Worm (Caenorhabditis elegans) whole organism, L3 larva: ENCODE measurements around the gene ugt-6.

Experiments used
- R02D3.7 ChIP-seq: fragments of 150-350 bp; optimal IDR thresholded peaks from 2 replicates; lab custom pipeline; 2014; ENCODE audit warnings: missing biosample characterization, missing genetic modification characterization
- elt-1 ChIP-seq: fragments of 150-350 bp; optimal IDR thresholded peaks from 2 replicates; lab custom pipeline; 2014; ENCODE audit warnings: missing biosample characterization, missing genetic modification characterization
- nhr-237 ChIP-seq: fragments of 150-350 bp; optimal IDR thresholded peaks from 2 replicates; lab custom pipeline; 2014; ENCODE audit warnings: missing biosample characterization, missing genetic modification characterization
- unc-62 ChIP-seq: fragments of 150-350 bp; sonication (generic microtip); optimal IDR thresholded peaks from 4 replicates; lab custom pipeline; 2014; ENCODE audit warnings: missing biosample characterization, missing genetic modification reagents, missing genetic modification characterization

ce11 chrV:12795196-12795595 is 2.8 kb downstream of the ugt-6 start, which contains the start of gene ugt-4:
- TF ChIP-seq elt-1 = no peak
- no peak for TF ChIP-seq nhr-237 (tag; lab: Kevin White, UChicago)
- TF ChIP-seq unc-62 (GFP tag; lab: Kevin White, UChicago) = no peak
- TF ChIP-seq R02D3.7 (tag; lab: Kevin White, UChicago) = no peak
